Fruit fly (Drosophila melanogaster) whole organism, embryonic: ENCODE data around the gene Nxf3.

Experiments used
- Atf-2 ChIP-seq: fragments of 200-800 bp; sonication (Bioruptor generic); optimal IDR thresholded peaks from 2 replicates; lab custom pipeline; 2016; ENCODE audit warnings: missing biosample characterization, missing genetic modification characterization
- C15 ChIP-seq: fragments of 200-800 bp; sonication (Bioruptor generic); IDR thresholded peaks from 3 replicates; pipeline ENCODE4 v1.3.6; 2022; ENCODE audit warnings: missing biosample characterization, missing genetic modification characterization
- CG11696 ChIP-seq: fragments of 200-800 bp; sonication (Bioruptor generic); IDR thresholded peaks from 2 replicates; pipeline ENCODE4 v1.3.6; 2022; ENCODE audit warnings: missing biosample characterization, missing genetic modification characterization
- CG12942 ChIP-seq: fragments of 200-800 bp; sonication (Bioruptor generic); optimal IDR thresholded peaks from 3 replicates; lab custom pipeline; 2016; ENCODE audit warnings: missing biosample characterization, missing genetic modification characterization
- CG14667 ChIP-seq: fragments of 200-800 bp; sonication (Bioruptor generic); IDR thresholded peaks from 2 replicates; pipeline ENCODE4 v1.3.6; 2022; ENCODE audit warnings: missing biosample characterization, missing genetic modification characterization
- CG15269 ChIP-seq: fragments of 200-800 bp; sonication (Bioruptor generic); optimal IDR thresholded peaks from 2 replicates; lab custom pipeline; 2018; ENCODE audit warnings: missing biosample characterization, mild to moderate bottlenecking, missing genetic modification characterization, moderate library complexity
- CG18262 ChIP-seq: fragments of 200-800 bp; optimal IDR thresholded peaks from 3 replicates; lab custom pipeline; 2019; ENCODE audit warnings: missing biosample characterization, mild to moderate bottlenecking, missing genetic modification characterization, moderate library complexity
- CG18619 ChIP-seq: fragments of 200-800 bp; sonication (Bioruptor generic); optimal IDR thresholded peaks from 3 replicates; lab custom pipeline; 2017; ENCODE audit warnings: missing biosample characterization, mild to moderate bottlenecking, missing genetic modification characterization
- CG2202 ChIP-seq: fragments of 200-800 bp; sonication (Bioruptor generic); optimal IDR thresholded peaks from 2 replicates; lab custom pipeline; 2018; ENCODE audit warnings: missing biosample characterization, mild to moderate bottlenecking, missing genetic modification characterization
- CG2712 ChIP-seq: fragments of 200-800 bp; optimal IDR thresholded peaks from 3 replicates; lab custom pipeline; 2019; ENCODE audit warnings: missing biosample characterization, mild to moderate bottlenecking, missing genetic modification characterization, moderate library complexity
- CG2889 ChIP-seq: fragments of 200-800 bp; sonication (Bioruptor generic); IDR thresholded peaks from 3 replicates; pipeline ENCODE4 v1.3.6; 2022; ENCODE audit warnings: missing biosample characterization, missing genetic modification characterization
- CG30431 ChIP-seq: fragments of 200-800 bp; sonication (Bioruptor generic); optimal IDR thresholded peaks from 2 replicates; lab custom pipeline; 2017; ENCODE audit warnings: missing biosample characterization, missing genetic modification characterization
- CG4404 ChIP-seq: fragments of 200-800 bp; sonication (Bioruptor generic); IDR thresholded peaks from 2 replicates; pipeline ENCODE4 v1.3.6; 2022; ENCODE audit warnings: missing biosample characterization, missing genetic modification characterization
- CG5180 ChIP-seq: fragments of 200-800 bp; sonication (Bioruptor generic); optimal IDR thresholded peaks from 3 replicates; lab custom pipeline; 2017; ENCODE audit warnings: missing biosample characterization, missing genetic modification characterization, mild to moderate bottlenecking, moderate library complexity, missing genetic modification reagents
- CG6175 ChIP-seq: fragments of 200-800 bp; sonication (Bioruptor generic); IDR thresholded peaks from 3 replicates; pipeline ENCODE4 v1.3.6; 2022; ENCODE audit warnings: missing biosample characterization, missing genetic modification characterization
- CG7357 ChIP-seq: fragments of 200-800 bp; sonication (Bioruptor generic); IDR thresholded peaks from 3 replicates; pipeline ENCODE4 v1.3.6; 2022; ENCODE audit warnings: missing biosample characterization, missing genetic modification characterization
- CG7372 ChIP-seq: fragments of 200-800 bp; sonication (Bioruptor generic); IDR thresholded peaks from 2 replicates; pipeline ENCODE4 v1.3.6; 2022; ENCODE audit warnings: missing biosample characterization, missing genetic modification characterization
- CG9727 ChIP-seq: fragments of 200-800 bp; sonication (Bioruptor generic); optimal IDR thresholded peaks from 3 replicates; lab custom pipeline; 2017; ENCODE audit warnings: missing biosample characterization, mild to moderate bottlenecking, missing genetic modification characterization
- HLH3B ChIP-seq: fragments of 200-800 bp; sonication (Bioruptor generic); IDR thresholded peaks from 2 replicates; pipeline ENCODE4 v1.3.6; 2022; ENCODE audit warnings: missing biosample characterization, missing genetic modification characterization
- HmgZ ChIP-seq: fragments of 200-800 bp; sonication (Bioruptor generic); optimal IDR thresholded peaks from 2 replicates; lab custom pipeline; 2018; ENCODE audit warnings: missing biosample characterization, mild to moderate bottlenecking, missing genetic modification characterization
- Hr51 ChIP-seq, 2 experiments: fragments of 200-800 bp; sonication (Bioruptor generic); optimal IDR thresholded peaks; 2 replicates in 1 of 2; 3 replicates in 1 of 2; lab custom pipeline; 2016 to 2018; ENCODE audit warnings: missing biosample characterization in 2 of 2, missing genetic modification characterization in 2 of 2, mild to moderate bottlenecking in 1 of 2, moderate library complexity in 1 of 2
- Med ChIP-seq: fragments of 200-800 bp; sonication (Bioruptor generic); peaks from one replicate; lab custom pipeline; 2016; ENCODE audit warnings: missing biosample characterization, missing genetic modification characterization, mild to moderate bottlenecking, inconsistent platforms, moderate library complexity
- Myb ChIP-seq: fragments of 200-800 bp; sonication (Bioruptor generic); optimal IDR thresholded peaks from 2 replicates; lab custom pipeline; 2016; ENCODE audit warnings: missing biosample characterization, missing genetic modification characterization
- NFAT ChIP-seq: fragments of 200-800 bp; sonication (Bioruptor generic); IDR thresholded peaks from 2 replicates; pipeline ENCODE4 v1.3.6; 2022; ENCODE audit warnings: missing biosample characterization, missing genetic modification characterization
- Six4 ChIP-seq: fragments of 200-800 bp; sonication (Bioruptor generic); optimal IDR thresholded peaks from 2 replicates; lab custom pipeline; 2016; ENCODE audit warnings: missing biosample characterization, missing genetic modification characterization
- Spps ChIP-seq: fragments of 200-800 bp; sonication (Bioruptor generic); optimal IDR thresholded peaks from 2 replicates; lab custom pipeline; 2018; ENCODE audit warnings: missing biosample characterization, mild to moderate bottlenecking, missing genetic modification characterization
- Stat92E ChIP-seq, 3 experiments: fragments of >200 bp in 2 of 3; fragments of 200-800 bp in 1 of 3; sonication (Bioruptor generic) in 1 of 3; optimal IDR thresholded peaks; 2 replicates each; lab custom pipeline; 2017 to 2019; ENCODE audit warnings: missing biosample characterization in 3 of 3, missing genetic modification characterization in 3 of 3, mild to moderate bottlenecking in 1 of 3, moderate library complexity in 1 of 3
- Taf1 ChIP-seq: fragments of 200-800 bp; sonication (Bioruptor generic); IDR thresholded peaks from 2 replicates; pipeline ENCODE4 v1.3.6; 2022; ENCODE audit warnings: missing biosample characterization, missing genetic modification characterization
- ase ChIP-seq: fragments of 200-800 bp; sonication (Bioruptor generic); IDR thresholded peaks from 3 replicates; pipeline ENCODE4 v1.3.6; 2022; ENCODE audit warnings: missing biosample characterization, missing genetic modification characterization
- cas ChIP-seq: fragments of 200-800 bp; sonication (Bioruptor generic); IDR thresholded peaks from 2 replicates; pipeline ENCODE4 v1.3.6; 2022; ENCODE audit warnings: missing biosample characterization, missing genetic modification characterization
- caup ChIP-seq: fragments of 200-800 bp; sonication (Bioruptor generic); optimal IDR thresholded peaks from 3 replicates; lab custom pipeline; 2017; ENCODE audit warnings: missing biosample characterization, mild to moderate bottlenecking, missing genetic modification characterization, moderate library complexity; ENCODE audit not compliant: severe bottlenecking
- ci ChIP-seq: fragments of 200-800 bp; sonication (Bioruptor generic); IDR thresholded peaks from 3 replicates; pipeline ENCODE4 v1.3.6; 2022; ENCODE audit warnings: missing biosample characterization, missing genetic modification characterization
- cwo ChIP-seq: fragments of 200-800 bp; sonication (Bioruptor generic); optimal IDR thresholded peaks from 3 replicates; lab custom pipeline; 2017; ENCODE audit warnings: missing biosample characterization, missing genetic modification characterization, mild to moderate bottlenecking, moderate library complexity, missing genetic modification reagents
- da ChIP-seq: fragments of 200-800 bp; sonication (Bioruptor generic); optimal IDR thresholded peaks from 2 replicates; lab custom pipeline; 2016; ENCODE audit warnings: missing biosample characterization, missing genetic modification characterization
- danr ChIP-seq: fragments of 200-800 bp; sonication (Bioruptor generic); IDR thresholded peaks from 2 replicates; pipeline ENCODE4 v1.3.6; 2022; ENCODE audit warnings: missing biosample characterization, missing genetic modification characterization
- eyg ChIP-seq: fragments of 200-800 bp; sonication (Bioruptor generic); optimal IDR thresholded peaks from 3 replicates; lab custom pipeline; 2016; ENCODE audit warnings: missing biosample characterization, missing genetic modification characterization
- jumu ChIP-seq: fragments of 200-800 bp; sonication (Bioruptor generic); optimal IDR thresholded peaks from 3 replicates; lab custom pipeline; 2016; ENCODE audit warnings: missing biosample characterization, missing genetic modification characterization
- klu ChIP-seq: fragments of 200-800 bp; sonication (Bioruptor generic); IDR thresholded peaks from 2 replicates; pipeline ENCODE4 v1.3.6; 2022; ENCODE audit warnings: missing biosample characterization, missing genetic modification characterization
- lab ChIP-seq: fragments of 200-800 bp; sonication (Bioruptor generic); optimal IDR thresholded peaks from 3 replicates; lab custom pipeline; 2017; ENCODE audit warnings: missing biosample characterization, missing genetic modification characterization, mild to moderate bottlenecking, moderate library complexity, missing genetic modification reagents
- pan ChIP-seq, 4 experiments: fragments of >200 bp in 3 of 4; fragments of 200-800 bp in 1 of 4; sonication (Bioruptor generic) in 1 of 4; optimal IDR thresholded peaks in 3 of 4; IDR thresholded peaks in 1 of 4; 2 replicates each; pipeline versions ENCODE4 v1.3.6 to Lab custom; 2017 to 2022; ENCODE audit warnings: missing biosample characterization in 2 of 4, missing genetic modification characterization in 2 of 4, mixed read lengths in 1 of 4
- ranshi ChIP-seq: fragments of 200-800 bp; sonication (Bioruptor generic); IDR thresholded peaks from 2 replicates; pipeline ENCODE4 v1.3.6; 2022; ENCODE audit warnings: missing biosample characterization, missing genetic modification characterization
- ssp ChIP-seq: fragments of 200-800 bp; sonication (Bioruptor generic); IDR thresholded peaks from 2 replicates; pipeline ENCODE4 v1.3.6; 2022; ENCODE audit warnings: missing biosample characterization, missing genetic modification characterization
- tgo ChIP-seq: fragments of 200-800 bp; sonication (Bioruptor generic); IDR thresholded peaks from 3 replicates; pipeline ENCODE4 v1.3.6; 2022; ENCODE audit warnings: missing biosample characterization, missing genetic modification characterization
- ttk ChIP-seq: fragments of 200-800 bp; sonication (Bioruptor generic); IDR thresholded peaks from 2 replicates; pipeline ENCODE4 v2.1.2; 2022; ENCODE audit warnings: missing biosample characterization, missing genetic modification characterization
- zen2 ChIP-seq: fragments of 200-800 bp; sonication (Bioruptor generic); IDR thresholded peaks from 3 replicates; pipeline ENCODE4 v1.3.6; 2022; ENCODE audit warnings: missing biosample characterization, missing genetic modification characterization; ENCODE audit not compliant: partially characterized antibody
- zfh2 ChIP-seq: fragments of 200-800 bp; sonication (Bioruptor generic); optimal IDR thresholded peaks from 2 replicates; lab custom pipeline; 2016; ENCODE audit warnings: missing biosample characterization, missing genetic modification characterization

The Nxf3 gene

DNA sequence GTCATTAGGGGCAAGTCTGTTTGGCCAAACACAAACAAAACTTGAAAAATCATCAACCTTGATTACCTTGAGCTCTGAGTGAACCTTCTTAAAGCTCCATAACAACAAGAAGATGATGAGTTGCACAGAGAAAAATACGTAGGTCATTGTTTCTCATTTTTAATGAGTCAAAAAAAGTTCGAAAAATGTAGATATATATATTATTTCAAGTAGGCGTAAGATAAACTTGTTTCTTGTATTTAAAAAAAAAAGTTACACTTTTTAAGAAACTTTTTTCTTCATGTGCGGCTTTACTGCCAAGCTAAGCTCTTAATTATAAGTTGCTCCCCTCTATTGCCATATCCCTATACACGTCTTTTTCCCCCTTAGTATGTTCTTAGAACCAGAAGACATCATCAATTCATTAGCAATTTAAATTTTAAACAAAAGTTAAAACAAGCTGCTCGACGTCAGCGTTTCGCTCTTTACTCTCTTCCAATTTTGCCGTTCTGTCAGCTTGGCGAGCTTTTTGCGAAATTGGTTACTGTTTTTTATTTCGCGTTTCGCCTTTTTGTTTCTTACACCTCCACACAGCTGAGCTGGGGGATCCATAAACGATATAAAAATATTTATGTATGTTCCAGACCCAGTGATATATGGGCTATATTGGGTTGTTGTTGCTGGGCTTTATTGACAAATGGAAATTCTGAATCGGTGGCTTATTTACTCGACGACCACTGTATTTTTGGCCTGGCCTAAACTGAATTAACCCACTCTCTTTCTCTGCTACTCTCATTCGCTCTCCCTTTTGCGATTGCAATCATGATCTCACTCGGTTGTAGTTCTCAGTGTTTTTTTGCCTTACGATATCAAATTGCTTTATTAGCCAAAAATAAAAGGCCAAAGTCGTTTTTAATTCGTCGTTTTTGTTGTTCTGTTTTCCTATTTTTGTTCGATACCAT, 41.4 kb upstream of the Nxf3 start (continued):
- peak in 1 of 3 experiments; percentile 20 for TF ChIP-seq Stat92E (GFP tag; optimal IDR thresholded peaks at IDR 0.05; lab: Kevin White, UChicago)
- TF ChIP-seq zfh2 (GFP tag; lab: Kevin White, UChicago), result peak; percentile 39
- peak; percentile 14 for TF ChIP-seq CG2202 (tag; lab: Kevin White, UChicago)
- peak; percentile 57; the same call in 1 of the 2 replicates for TF ChIP-seq ttk (GFP tag; lab: Robert Waterston, UW)
- TF ChIP-seq CG12942, result peak; percentile 6
- peak; percentile 25 for TF ChIP-seq CG18619 (GFP tag; lab: Kevin White, UChicago)
- TF ChIP-seq cwo, result peak; percentile 47
- TF ChIP-seq Myb (GFP tag; lab: Kevin White, UChicago), result peak; percentile 25
- peak; percentile 58 for TF ChIP-seq ssp (GFP tag; lab: Robert Waterston, UW)
- peak; percentile 72 for TF ChIP-seq CG14667 (GFP tag; lab: Robert Waterston, UW)
- TF ChIP-seq CG5180 (GFP tag; lab: Kevin White, UChicago), result no peak
- TF ChIP-seq CG11696 (GFP tag; lab: Robert Waterston, UW), result peak; percentile 59; the same call in 1 of the 2 replicates
- peak; percentile 46; the same call in 1 of the 2 replicates for TF ChIP-seq CG7372
- peak; percentile 57; the same call in 1 of the 2 replicates for TF ChIP-seq ranshi (GFP tag; lab: Robert Waterston, UW)
- TF ChIP-seq HmgZ (tag; lab: Kevin White, UChicago), result peak; percentile 19
- peak; percentile 59; the same call in 1 of the 2 replicates for TF ChIP-seq HLH3B (GFP tag; lab: Robert Waterston, UW)
- TF ChIP-seq CG2712, result peak; percentile 70
- no peak for TF ChIP-seq da
- TF ChIP-seq eyg, result no peak
- TF ChIP-seq Med (GFP tag; lab: Kevin White, UChicago), result peak; percentile 77
- TF ChIP-seq tgo (GFP tag; lab: Robert Waterston, UW), result peak; percentile 74
- peak; percentile 74 for TF ChIP-seq Taf1
- peak; percentile 63; the same call in 2 of the 3 replicates for TF ChIP-seq ci (GFP tag; lab: Robert Waterston, UW)
- peak; percentile 73 for TF ChIP-seq CG9727 (GFP tag; lab: Kevin White, UChicago)
- TF ChIP-seq pan (optimal IDR thresholded peaks at IDR 0.05; lab: Kevin White, UChicago), result no peak
- peak in 1 of 2 experiments; percentile 70 for TF ChIP-seq pan (GFP tag; optimal IDR thresholded peaks at IDR 0.05 in 1 of 2, IDR thresholded peaks at IDR 0.05 in 1 of 2)
- peak; percentile 70; the same call in 1 of the 2 replicates for TF ChIP-seq NFAT
- 0 out of 2 replicates have a peak, but pooled peaks have one; percentile 15 for TF ChIP-seq danr
- TF ChIP-seq CG7357 (GFP tag; lab: Robert Waterston, UW), result peak; percentile 48; the same call in 2 of the 3 replicates
- 0 out of 2 replicates have a peak, but pooled peaks have one; percentile 11 for TF ChIP-seq CG4404 (GFP tag; lab: Robert Waterston, UW)
- peak; percentile 37; the same call in 2 of the 3 replicates for TF ChIP-seq CG6175
- TF ChIP-seq CG2889 (GFP tag; lab: Robert Waterston, UW), result 0 out of 3 replicates have a peak, but pooled peaks have one; percentile 22
- 0 out of 3 replicates have a peak, but pooled peaks have one; percentile 48 for TF ChIP-seq C15 (GFP tag; lab: Robert Waterston, UW)
- TF ChIP-seq ase (GFP tag; lab: Robert Waterston, UW), result 0 out of 3 replicates have a peak, but pooled peaks have one; percentile 29
- no peak for TF ChIP-seq CG30431 (GFP tag; lab: Kevin White, UChicago)
- peak; percentile 85 for TF ChIP-seq lab
- peak in 1 of 2 experiments; percentile 29 for TF ChIP-seq Hr51 (GFP tag; optimal IDR thresholded peaks at IDR 0.05; lab: Kevin White, UChicago)
- TF ChIP-seq CG15269 (tag; lab: Kevin White, UChicago), result peak; percentile 50
- TF ChIP-seq klu, result peak; percentile 57
- no peak for TF ChIP-seq zen2 (GFP tag; lab: Robert Waterston, UW)
- peak; percentile 46 for TF ChIP-seq Spps (tag; lab: Kevin White, UChicago)
- TF ChIP-seq Six4 (GFP tag; lab: Kevin White, UChicago), result peak; percentile 49
- TF ChIP-seq cas (GFP tag; lab: Robert Waterston, UW), result peak; percentile 70
- no peak for TF ChIP-seq Atf-2
- TF ChIP-seq caup (GFP tag; lab: Kevin White, UChicago), result peak; percentile 63
- TF ChIP-seq jumu (GFP tag; lab: Kevin White, UChicago), result peak; percentile 44
- peak; percentile 71 for TF ChIP-seq CG18262 (tag; lab: Kevin White, UChicago)
